Fruit fly (Drosophila melanogaster): Measurements from ENCODE around the gene P5cr.

P5cr gene

DNA sequence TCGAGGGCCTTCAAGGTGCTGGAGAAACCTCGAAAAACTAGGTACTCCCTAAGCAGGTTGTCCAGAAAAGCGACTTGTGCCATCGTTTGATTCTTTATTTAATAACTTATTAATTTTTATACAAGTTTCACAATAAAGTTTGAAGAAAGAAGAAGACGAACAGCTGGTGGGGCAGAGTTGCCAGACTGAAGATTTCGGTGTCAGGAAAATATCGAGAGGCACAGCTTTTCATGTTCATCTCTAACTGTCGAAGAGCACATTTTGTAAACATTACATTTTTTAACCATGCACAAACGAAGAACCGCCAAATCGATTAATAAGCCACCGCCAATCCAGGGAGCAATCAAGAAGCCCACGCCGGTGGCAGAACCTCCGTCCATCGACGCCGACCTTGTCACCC, 4.9 kb upstream of the P5cr start, which contains the start of the genes CG6005 and CG14286 (continued):
- peak; percentile 95 for TF ChIP-seq Med (GFP tag)
- no peak for TF ChIP-seq scrt (GFP tag; optimal IDR thresholded peaks at IDR 0.05)
- TF ChIP-seq Tbp (GFP tag; optimal IDR thresholded peaks at IDR 0.05), result no peak
- peak; percentile 59 for TF ChIP-seq B-H2 (GFP tag; optimal IDR thresholded peaks at IDR 0.05)
- TF ChIP-seq CG12071 (GFP tag; optimal IDR thresholded peaks at IDR 0.05), result no peak
- peak; percentile 74 for TF ChIP-seq CG6791 (GFP tag; IDR thresholded peaks at IDR 0.05; ENCODE audit: partially characterized antibody)
- TF ChIP-seq Fer1 (GFP tag; optimal IDR thresholded peaks at IDR 0.05), result no peak
- TF ChIP-seq CG17612 (GFP tag; IDR thresholded peaks at IDR 0.05), result peak; percentile 21; the same call in 1 of the 2 replicates
- no peak for TF ChIP-seq kni (GFP tag; optimal IDR thresholded peaks at IDR 0.05)
- TF ChIP-seq CG3163 (GFP tag; optimal IDR thresholded peaks at IDR 0.05), result peak; percentile 36
- peak; percentile 14 for TF ChIP-seq CG18262 (tag; optimal IDR thresholded peaks at IDR 0.05)
- peak; percentile 75 for TF ChIP-seq CG13624 (GFP tag; optimal IDR thresholded peaks at IDR 0.05)
- no peak for TF ChIP-seq gcm2 (GFP tag; optimal IDR thresholded peaks at IDR 0.05)
- TF ChIP-seq eyg (GFP tag; optimal IDR thresholded peaks at IDR 0.05), result no peak
- TF ChIP-seq CG10321 (GFP tag; IDR thresholded peaks at IDR 0.05), result no peak
- TF ChIP-seq CG8924 (tag; optimal IDR thresholded peaks at IDR 0.05), result peak; percentile 29
- no peak for TF ChIP-seq CG8388 (GFP tag; optimal IDR thresholded peaks at IDR 0.05)
- TF ChIP-seq E2f1 (GFP tag; IDR thresholded peaks at IDR 0.05), result peak; percentile 53
- no peak for TF ChIP-seq gcm (GFP tag; optimal IDR thresholded peaks at IDR 0.05)
- no peak for TF ChIP-seq lab (GFP tag; optimal IDR thresholded peaks at IDR 0.05)
- TF ChIP-seq slbo (GFP tag; IDR thresholded peaks at IDR 0.05), result peak; percentile 94
- TF ChIP-seq Ssrp (tag; optimal IDR thresholded peaks at IDR 0.05), result no peak
- TF ChIP-seq Dbx (GFP tag; IDR thresholded peaks at IDR 0.05), result peak; percentile 71
- TF ChIP-seq CG4404 (GFP tag; IDR thresholded peaks at IDR 0.05), result 0 out of 2 replicates have a peak, but pooled peaks have one; percentile 9
- TF ChIP-seq run (tag; optimal IDR thresholded peaks at IDR 0.05), result no peak
- TF ChIP-seq CG17359 (tag; optimal IDR thresholded peaks at IDR 0.05), result no peak
- peak; percentile 83 for TF ChIP-seq Xbp1 (GFP tag; optimal IDR thresholded peaks at IDR 0.05)
- no peak for TF ChIP-seq CG33213 (GFP tag; optimal IDR thresholded peaks at IDR 0.05)
- TF ChIP-seq CG13296 (GFP tag; optimal IDR thresholded peaks at IDR 0.05), result peak; percentile 6
- TF ChIP-seq CG34422 (GFP tag; IDR thresholded peaks at IDR 0.05), result peak; percentile 89
- TF ChIP-seq CG1602 (GFP tag; optimal IDR thresholded peaks at IDR 0.05), result peak; percentile 47
- peak; percentile 48 for TF ChIP-seq her (GFP tag; optimal IDR thresholded peaks at IDR 0.05)
- TF ChIP-seq tin (GFP tag; optimal IDR thresholded peaks at IDR 0.05), result peak; percentile 36
- TF ChIP-seq CG2712 (tag; optimal IDR thresholded peaks at IDR 0.05), result peak; percentile 22
- peak; percentile 69 for TF ChIP-seq bab2 (GFP tag; optimal IDR thresholded peaks at IDR 0.05)
- peak; percentile 83 for TF ChIP-seq sob (GFP tag; IDR thresholded peaks at IDR 0.05)
- TF ChIP-seq Awh (GFP tag; IDR thresholded peaks at IDR 0.05), result peak; percentile 51; the same call in 1 of the 2 replicates
- no peak for TF ChIP-seq sd (tag; optimal IDR thresholded peaks at IDR 0.05)
- no peak for TF ChIP-seq crc (GFP tag; optimal IDR thresholded peaks at IDR 0.05)
- TF ChIP-seq fru (optimal IDR thresholded peaks at IDR 0.05), result no peak
- no peak for TF ChIP-seq CG10979 (tag; optimal IDR thresholded peaks at IDR 0.05)
- TF ChIP-seq CG33557 (GFP tag; optimal IDR thresholded peaks at IDR 0.05), result peak; percentile 3
- TF ChIP-seq CG6683 (GFP tag; optimal IDR thresholded peaks at IDR 0.05), result no peak
- peak; percentile 97 for TF ChIP-seq CG4617 (GFP tag; optimal IDR thresholded peaks at IDR 0.05; ENCODE audit: borderline replicate concordance)
- TF ChIP-seq Lim3 (GFP tag; IDR thresholded peaks at IDR 0.05), result no peak
- no peak for TF ChIP-seq Fer3 (tag; optimal IDR thresholded peaks at IDR 0.05)
- TF ChIP-seq CG6175 (GFP tag; IDR thresholded peaks at IDR 0.05), result peak; percentile 64; the same call in 2 of the 3 replicates
- TF ChIP-seq CG9727 (GFP tag; optimal IDR thresholded peaks at IDR 0.05), result peak; percentile 12
- no peak for TF ChIP-seq CG11695 (GFP tag; IDR thresholded peaks at IDR 0.05)
- 0 out of 2 replicates have a peak, but pooled peaks have one; percentile 50 for TF ChIP-seq dati (GFP tag; IDR thresholded peaks at IDR 0.05)
- TF ChIP-seq tup (GFP tag; optimal IDR thresholded peaks at IDR 0.05), result peak; percentile 34
